Fruit fly (Drosophila melanogaster): ENCODE measurements around the gene CG11037.
A peak's percentile ranks its signal among the peaks of the same experiment; 100 is the strongest.

The CG11037 gene

DNA sequence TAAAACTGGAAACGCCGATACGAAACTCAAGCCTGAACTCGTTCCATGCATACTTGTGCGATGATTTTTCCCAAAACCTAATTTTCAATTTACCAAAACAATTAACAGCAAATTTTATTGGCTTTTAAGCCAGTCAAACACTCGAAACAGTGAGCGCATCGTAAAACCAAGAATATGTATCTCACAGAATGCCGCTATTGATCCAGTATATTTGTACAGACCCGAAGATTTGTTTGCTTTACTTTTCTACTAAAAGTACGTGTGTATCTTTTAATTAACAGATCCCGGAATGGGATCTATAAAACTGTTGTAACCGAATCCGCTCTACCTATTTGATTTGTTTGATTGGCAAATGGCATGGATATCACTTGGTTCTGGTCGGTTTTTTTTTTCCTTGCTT, 7.1 kb downstream of the CG11037 start (continued):
- peak; percentile 56 for TF ChIP-seq odd (GFP tag; optimal IDR thresholded peaks at IDR 0.05)
- TF ChIP-seq CG34422 (GFP tag; IDR thresholded peaks at IDR 0.05), result no peak
- no peak for TF ChIP-seq kah (GFP tag; optimal IDR thresholded peaks at IDR 0.05)
- TF ChIP-seq pzg (GFP tag; optimal IDR thresholded peaks at IDR 0.05), result no peak
- no peak for TF ChIP-seq tll (GFP tag; optimal IDR thresholded peaks at IDR 0.05)
- no peak for TF ChIP-seq shn (GFP tag; optimal IDR thresholded peaks at IDR 0.05)
- no peak for TF ChIP-seq gem (tag; optimal IDR thresholded peaks at IDR 0.05)
- TF ChIP-seq sens-2 (GFP tag; IDR thresholded peaks at IDR 0.05), result no peak
- no peak for TF ChIP-seq CG16815 (GFP tag; optimal IDR thresholded peaks at IDR 0.05)
- peak; percentile 6 for TF ChIP-seq CG11398 (GFP tag; optimal IDR thresholded peaks at IDR 0.05)
- TF ChIP-seq nau (GFP tag; optimal IDR thresholded peaks at IDR 0.05), result no peak
- no peak for TF ChIP-seq Sry-β (GFP tag; optimal IDR thresholded peaks at IDR 0.05)
- TF ChIP-seq amos (GFP tag; IDR thresholded peaks at IDR 0.05; ENCODE audit: partially characterized antibody), result no peak
- no peak for TF ChIP-seq CG3281 (GFP tag; optimal IDR thresholded peaks at IDR 0.05)
- TF ChIP-seq CG11247 (GFP tag; IDR thresholded peaks at IDR 0.05), result no peak
- no peak for TF ChIP-seq pfk (GFP tag; optimal IDR thresholded peaks at IDR 0.05)
- TF ChIP-seq CG2120 (GFP tag; optimal IDR thresholded peaks at IDR 0.05), result no peak
- no peak for TF ChIP-seq gfzf (GFP tag; optimal IDR thresholded peaks at IDR 0.05)
- no peak for TF ChIP-seq CkIIα-i1 (GFP tag; IDR thresholded peaks at IDR 0.05)
- TF ChIP-seq gsb-n (tag; optimal IDR thresholded peaks at IDR 0.05), result no peak
- TF ChIP-seq CG17385 (GFP tag; optimal IDR thresholded peaks at IDR 0.05), result no peak
- TF ChIP-seq chn (GFP tag; optimal IDR thresholded peaks at IDR 0.05), result no peak
- no peak for TF ChIP-seq cato (GFP tag; optimal IDR thresholded peaks at IDR 0.05; ENCODE audit: borderline replicate concordance)
- TF ChIP-seq CG7271 (tag; optimal IDR thresholded peaks at IDR 0.05), result no peak
- TF ChIP-seq CG13424 (tag; optimal IDR thresholded peaks at IDR 0.05), result no peak
- TF ChIP-seq z (GFP tag; IDR thresholded peaks at IDR 0.05), result no peak
- no peak for TF ChIP-seq TFAM (GFP tag; optimal IDR thresholded peaks at IDR 0.05)
- TF ChIP-seq CG31388 (GFP tag; optimal IDR thresholded peaks at IDR 0.05), result no peak
- no peak for TF ChIP-seq Doc2 (GFP tag; IDR thresholded peaks at IDR 0.05)
- TF ChIP-seq Neu2 (GFP tag; optimal IDR thresholded peaks at IDR 0.05; ENCODE audit: borderline replicate concordance), result no peak
- TF ChIP-seq CG32772 (GFP tag; IDR thresholded peaks at IDR 0.05), result no peak
- no peak for TF ChIP-seq sc (optimal IDR thresholded peaks at IDR 0.05)
- TF ChIP-seq sc (GFP tag; optimal IDR thresholded peaks at IDR 0.05), result no peak
- TF ChIP-seq Mad (GFP tag; optimal IDR thresholded peaks at IDR 0.05), result no peak
- TF ChIP-seq CG1233 (GFP tag; optimal IDR thresholded peaks at IDR 0.05), result peak; percentile 22
- no peak for TF ChIP-seq CG6272 (GFP tag; IDR thresholded peaks at IDR 0.05)
- no peak for TF ChIP-seq mam (GFP tag; optimal IDR thresholded peaks at IDR 0.05)
- TF ChIP-seq luna (GFP tag; optimal IDR thresholded peaks at IDR 0.05), result no peak
- no peak for TF ChIP-seq Oaz (GFP tag; IDR thresholded peaks at IDR 0.05)
- TF ChIP-seq schlank (tag; optimal IDR thresholded peaks at IDR 0.05), result no peak
- no peak for TF ChIP-seq sim (GFP tag; IDR thresholded peaks at IDR 0.05)
- TF ChIP-seq CG4617 (GFP tag; optimal IDR thresholded peaks at IDR 0.05; ENCODE audit: borderline replicate concordance), result no peak
- no peak for TF ChIP-seq CG7839 (tag; optimal IDR thresholded peaks at IDR 0.05)
- peak; percentile 53 for TF ChIP-seq ATbp (GFP tag; optimal IDR thresholded peaks at IDR 0.05)
- TF ChIP-seq MBD-R2 (GFP tag; IDR thresholded peaks at IDR 0.05), result no peak
- no peak for TF ChIP-seq Camta (GFP tag; optimal IDR thresholded peaks at IDR 0.05)
- TF ChIP-seq ato (GFP tag; IDR thresholded peaks at IDR 0.05; ENCODE audit: partially characterized antibody), result no peak
- TF ChIP-seq CG15269 (tag; optimal IDR thresholded peaks at IDR 0.05), result no peak
- no peak for TF ChIP-seq B-H2 (GFP tag; optimal IDR thresholded peaks at IDR 0.05)
- no peak for TF ChIP-seq CG7928 (GFP tag; optimal IDR thresholded peaks at IDR 0.05)
- no peak for TF ChIP-seq CG18011 (GFP tag; optimal IDR thresholded peaks at IDR 0.05)
- TF ChIP-seq Tbp (GFP tag; optimal IDR thresholded peaks at IDR 0.05), result no peak
